Worm (Caenorhabditis elegans): ENCODE measurements around the gene T13F3.4.

- no peak for TF ChIP-seq cebp-2 (GFP tag; IDR thresholded peaks at IDR 0.05)
- no peak for TF ChIP-seq ztf-3 (GFP tag; optimal IDR thresholded peaks at IDR 0.05)
- no peak for TF ChIP-seq ama-1 (optimal IDR thresholded peaks at IDR 0.05)
- no peak for TF ChIP-seq ama-1 (GFP tag; optimal IDR thresholded peaks at IDR 0.05)
- no peak for TF ChIP-seq zfh-2 (GFP tag; conservative IDR thresholded peaks at IDR 0.05)
- no peak for TF ChIP-seq lsl-1 (GFP tag; optimal IDR thresholded peaks at IDR 0.05)
- no peak for TF ChIP-seq him-1 (tag; optimal IDR thresholded peaks at IDR 0.05)
- TF ChIP-seq snpc-4 (GFP tag; optimal IDR thresholded peaks at IDR 0.05), result no peak
- TF ChIP-seq snpc-4 (tag; optimal IDR thresholded peaks at IDR 0.05), result no peak
- no peak for TF ChIP-seq madf-10 (tag; optimal IDR thresholded peaks at IDR 0.05)
Measured at ce11 chrV:16298669-16299068, 32.3 kb upstream of the T13F3.4 start, which contains the start of gene srbc-84.
